Worm (Caenorhabditis elegans) whole organism, L2 larva: ENCODE measurements around the gene phf-30.
A peak's percentile ranks its signal among the peaks of the same experiment; 100 is the strongest.

Source experiments
- C34F6.9 ChIP-seq: fragments of 150-350 bp; optimal IDR thresholded peaks from 2 replicates; lab custom pipeline; 2014; ENCODE audit warnings: missing biosample characterization, missing genetic modification characterization
- F13H6.1 ChIP-seq: sonication (generic microtip); optimal IDR thresholded peaks from 2 replicates; lab custom pipeline; 2016; ENCODE audit warnings: missing genetic modification characterization, missing compliant biosample characterization
- R02D3.7 ChIP-seq: fragments of 150-350 bp; optimal IDR thresholded peaks from 2 replicates; lab custom pipeline; 2014; ENCODE audit warnings: missing biosample characterization, missing genetic modification characterization
- Y55F3AM.14 ChIP-seq: fragments of 200-800 bp; sonication (Bioruptor generic); optimal IDR thresholded peaks from 2 replicates; lab custom pipeline; 2018; ENCODE audit warnings: mild to moderate bottlenecking, missing genetic modification characterization, missing compliant biosample characterization
- alr-1 ChIP-seq: fragments of 150-350 bp; optimal IDR thresholded peaks from 2 replicates; lab custom pipeline; 2014; ENCODE audit warnings: missing biosample characterization, missing genetic modification characterization
- ama-1 ChIP-seq: fragments of 150-350 bp; optimal IDR thresholded peaks from 2 replicates; lab custom pipeline; 2018; ENCODE audit warnings: inconsistent platforms
- blmp-1 ChIP-seq: sonication (generic microtip); optimal IDR thresholded peaks from 2 replicates; lab custom pipeline; 2017; ENCODE audit warnings: missing genetic modification characterization, mild to moderate bottlenecking, missing compliant biosample characterization, antibody characterized with exemption, moderate library complexity; ENCODE audit not compliant: insufficient read depth
- ceh-16 ChIP-seq: fragments of 150-350 bp; optimal IDR thresholded peaks from 2 replicates; lab custom pipeline; 2014; ENCODE audit warnings: missing biosample characterization, missing genetic modification characterization
- ceh-82 ChIP-seq: fragments of 150-350 bp; optimal IDR thresholded peaks from 2 replicates; lab custom pipeline; 2014; ENCODE audit warnings: missing biosample characterization, missing genetic modification characterization
- crh-2 ChIP-seq: sonication (generic microtip); optimal IDR thresholded peaks from 2 replicates; lab custom pipeline; 2017; ENCODE audit warnings: missing biosample characterization, missing genetic modification characterization
- dmd-4 ChIP-seq: sonication (generic microtip); optimal IDR thresholded peaks from 2 replicates; lab custom pipeline; 2017; ENCODE audit warnings: missing biosample characterization, missing genetic modification characterization
- egl-27 ChIP-seq: sonication (generic microtip); optimal IDR thresholded peaks from 3 replicates; lab custom pipeline; 2017; ENCODE audit warnings: missing biosample characterization, missing genetic modification reagents, missing genetic modification characterization
- elt-1 ChIP-seq: fragments of 150-350 bp; optimal IDR thresholded peaks from 2 replicates; lab custom pipeline; 2014; ENCODE audit warnings: missing biosample characterization, missing genetic modification characterization
- fos-1 ChIP-seq: fragments of 150-350 bp; optimal IDR thresholded peaks from 2 replicates; lab custom pipeline; 2014; ENCODE audit warnings: missing biosample characterization, missing genetic modification characterization
- lin-11 ChIP-seq: fragments of 150-350 bp; sonication (generic microtip); optimal IDR thresholded peaks from 2 replicates; lab custom pipeline; 2014; ENCODE audit warnings: missing biosample characterization, missing genetic modification characterization, inconsistent platforms, mixed read lengths
- lin-13 ChIP-seq: fragments of 150-350 bp; optimal IDR thresholded peaks from 2 replicates; lab custom pipeline; 2014; ENCODE audit warnings: missing biosample characterization, missing genetic modification reagents, missing genetic modification characterization
- lsy-2 ChIP-seq, 2 experiments: fragments of 150-350 bp in 1 of 2; sonication (generic microtip) in 1 of 2; optimal IDR thresholded peaks; 2 replicates each; lab custom pipeline; 2014 to 2017; ENCODE audit warnings: missing biosample characterization in 2 of 2, missing genetic modification characterization in 2 of 2
- mab-5 ChIP-seq: fragments of 150-350 bp; optimal IDR thresholded peaks from 2 replicates; lab custom pipeline; 2014; ENCODE audit warnings: missing biosample characterization, missing genetic modification characterization
- mbf-1 ChIP-seq: sonication (generic microtip); optimal IDR thresholded peaks from 2 replicates; lab custom pipeline; 2017; ENCODE audit warnings: missing biosample characterization, missing genetic modification characterization
- mdl-1 ChIP-seq, 2 experiments: fragments of 150-350 bp in 1 of 2; sonication (generic microtip) in 1 of 2; optimal IDR thresholded peaks; 2 replicates each; lab custom pipeline; 2017; ENCODE audit warnings: missing biosample characterization in 2 of 2, missing genetic modification characterization in 2 of 2
- nhr-10 ChIP-seq: sonication (generic microtip); optimal IDR thresholded peaks from 2 replicates; lab custom pipeline; 2017; ENCODE audit warnings: missing biosample characterization, missing genetic modification characterization
- nhr-11 ChIP-seq: fragments of 150-350 bp; optimal IDR thresholded peaks from 2 replicates; lab custom pipeline; 2014; ENCODE audit warnings: missing biosample characterization, missing genetic modification characterization
- nhr-129 ChIP-seq: fragments of 150-350 bp; optimal IDR thresholded peaks from 2 replicates; lab custom pipeline; 2014; ENCODE audit warnings: missing biosample characterization, missing genetic modification characterization
- nhr-21 ChIP-seq: fragments of 150-350 bp; optimal IDR thresholded peaks from 2 replicates; lab custom pipeline; 2014; ENCODE audit warnings: missing biosample characterization, missing genetic modification characterization
- nhr-23 ChIP-seq: fragments of 150-350 bp; optimal IDR thresholded peaks from 2 replicates; lab custom pipeline; 2014; ENCODE audit warnings: missing biosample characterization, missing genetic modification reagents, missing genetic modification characterization
- nhr-237 ChIP-seq: fragments of 150-350 bp; optimal IDR thresholded peaks from 2 replicates; lab custom pipeline; 2014; ENCODE audit warnings: missing biosample characterization, missing genetic modification characterization
- nhr-25 ChIP-seq: fragments of 150-350 bp; sonication (generic microtip); optimal IDR thresholded peaks from 3 replicates; lab custom pipeline; 2014; ENCODE audit warnings: missing biosample characterization, missing genetic modification characterization
- nhr-6 ChIP-seq: fragments of 150-350 bp; optimal IDR thresholded peaks from 2 replicates; lab custom pipeline; 2014; ENCODE audit warnings: missing biosample characterization, missing genetic modification characterization
- nhr-77 ChIP-seq: fragments of 150-350 bp; optimal IDR thresholded peaks from 2 replicates; lab custom pipeline; 2014; ENCODE audit warnings: missing biosample characterization, missing genetic modification characterization
- peb-1 ChIP-seq: fragments of 150-350 bp; optimal IDR thresholded peaks from 2 replicates; lab custom pipeline; 2014; ENCODE audit warnings: missing biosample characterization, missing genetic modification characterization
- sem-4 ChIP-seq: fragments of 150-350 bp; optimal IDR thresholded peaks from 2 replicates; lab custom pipeline; 2014; ENCODE audit warnings: missing biosample characterization, missing genetic modification reagents, missing genetic modification characterization
- skn-1 ChIP-seq: sonication (generic microtip); optimal IDR thresholded peaks from 2 replicates; lab custom pipeline; 2017; ENCODE audit warnings: missing biosample characterization, missing genetic modification characterization
- sma-3 ChIP-seq: sonication (generic microtip); optimal IDR thresholded peaks from 2 replicates; lab custom pipeline; 2016; ENCODE audit warnings: missing genetic modification reagents, missing genetic modification characterization, missing compliant biosample characterization
- sma-9 ChIP-seq, 2 experiments: fragments of 150-350 bp in 1 of 2; sonication (generic microtip) in 1 of 2; optimal IDR thresholded peaks; 2 replicates each; lab custom pipeline; 2014 to 2016; ENCODE audit warnings: missing genetic modification characterization in 2 of 2, mild to moderate bottlenecking in 1 of 2, missing biosample characterization in 1 of 2, missing compliant biosample characterization in 1 of 2, missing genetic modification reagents in 1 of 2, moderate library complexity in 1 of 2
- unc-55 ChIP-seq: fragments of 150-350 bp; sonication (generic microtip); optimal IDR thresholded peaks from 3 replicates; lab custom pipeline; 2014; ENCODE audit warnings: missing biosample characterization, missing genetic modification reagents, missing genetic modification characterization
- unc-62 ChIP-seq: fragments of 150-350 bp; optimal IDR thresholded peaks from 2 replicates; lab custom pipeline; 2014; ENCODE audit warnings: missing biosample characterization, missing genetic modification reagents, missing genetic modification characterization
- zag-1 ChIP-seq: fragments of 150-350 bp; optimal IDR thresholded peaks from 2 replicates; lab custom pipeline; 2014; ENCODE audit warnings: missing biosample characterization, missing genetic modification characterization
- ztf-11 ChIP-seq: sonication (generic microtip); optimal IDR thresholded peaks from 2 replicates; lab custom pipeline; 2017; ENCODE audit warnings: missing biosample characterization, missing genetic modification characterization

Gene phf-30

ce11 chrV:8500348-8500747, 31.5 kb downstream of the phf-30 start (continued):
- TF ChIP-seq egl-27 (tag; lab: Kevin White, UChicago) (peak; percentile 90), skn-1 (tag; lab: Kevin White, UChicago) (peak; percentile 33), nhr-77 (tag; lab: Kevin White, UChicago) (peak; percentile 31), mdl-1 (tag; optimal IDR thresholded peaks at IDR 0.05; lab: Kevin White, UChicago) (peak; percentile 33 to 44), crh-2 (tag; lab: Kevin White, UChicago) (peak; percentile 89), ceh-82 (tag; lab: Kevin White, UChicago) (peak; percentile 85), lin-13 (GFP tag; lab: Kevin White, UChicago) (peak; percentile 87), mbf-1 (tag; lab: Kevin White, UChicago) (peak; percentile 14), lin-11 (peak; percentile 84), ceh-16 (tag; lab: Kevin White, UChicago) (peak; percentile 65)

ce11 chrV:8507324-8507723, 38.5 kb downstream of the phf-30 start, which contains the start of gene ZK994.6:
TSS of gene ZK994.6 (minus strand) at chrV:8507424.
- no peak for TF ChIP-seq lin-13 (GFP tag; lab: Kevin White, UChicago)
- TF ChIP-seq elt-1 (tag; lab: Kevin White, UChicago), result no peak
- TF ChIP-seq F13H6.1, result no peak

- no peak for TF ChIP-seq nhr-237 (tag; lab: Kevin White, UChicago)
- no peak for TF ChIP-seq dmd-4 (tag; lab: Kevin White, UChicago)
- TF ChIP-seq ceh-82 (tag; lab: Kevin White, UChicago), result no peak
- TF ChIP-seq F13H6.1, result no peak
- TF ChIP-seq elt-1 (tag; lab: Kevin White, UChicago), result no peak
- TF ChIP-seq mab-5, result no peak
- TF ChIP-seq ztf-11 (tag; lab: Kevin White, UChicago), result no peak
- TF ChIP-seq, all 48 proteins: peak for 0
Observed at ce11 chrV:8513361-8513760, 44.5 kb downstream of the phf-30 start, which contains the start of gene F45F2.9. TSS of gene F45F2.9 (minus strand) at chrV:8513461.

- TF ChIP-seq sma-9 (GFP tag; optimal IDR thresholded peaks at IDR 0.05; lab: Kevin White, UChicago) (no peak), sma-9 (tag; optimal IDR thresholded peaks at IDR 0.05; lab: Kevin White, UChicago) (no peak), nhr-25 (no peak), R02D3.7 (tag; lab: Kevin White, UChicago) (no peak), sma-3 (GFP tag; lab: Kevin White, UChicago) (no peak), fos-1 (tag; lab: Kevin White, UChicago) (no peak), ceh-82 (tag; lab: Kevin White, UChicago) (no peak), nhr-237 (tag; lab: Kevin White, UChicago) (no peak), unc-55 (GFP tag; lab: Kevin White, UChicago) (no peak), lin-11 (no peak), mab-5 (no peak)
- TF ChIP-seq, all 48 proteins: peak for 0
Observed at ce11 chrV:8516426-8516825, 47.6 kb downstream of the phf-30 start.

- TF ChIP-seq crh-2 (tag; lab: Kevin White, UChicago) (no peak), blmp-1 (no peak), sem-4 (tag; lab: Kevin White, UChicago) (no peak), nhr-11 (tag; lab: Kevin White, UChicago) (no peak), ztf-11 (tag; lab: Kevin White, UChicago) (no peak), sma-3 (GFP tag; lab: Kevin White, UChicago) (no peak), C34F6.9 (tag; lab: Kevin White, UChicago) (no peak), Y55F3AM.14 (GFP tag; lab: Kevin White, UChicago) (no peak), alr-1 (tag; lab: Kevin White, UChicago) (no peak), nhr-10 (tag; lab: Kevin White, UChicago) (no peak), zag-1 (no peak)
Observed at ce11 chrV:8517711-8518110, 48.9 kb downstream of the phf-30 start.

ce11 chrV:8518283-8518682, 49.4 kb downstream of the phf-30 start:
- TF ChIP-seq mdl-1 (tag; optimal IDR thresholded peaks at IDR 0.05; lab: Kevin White, UChicago) (peak in 1 of 2 experiments; percentile 38), zag-1 (no peak), nhr-21 (tag; lab: Kevin White, UChicago) (no peak), nhr-129 (tag; lab: Kevin White, UChicago) (peak; percentile 70), nhr-77 (tag; lab: Kevin White, UChicago) (no peak), elt-1 (tag; lab: Kevin White, UChicago) (no peak), C34F6.9 (tag; lab: Kevin White, UChicago) (peak; percentile 53), egl-27 (tag; lab: Kevin White, UChicago) (no peak), nhr-6 (no peak), nhr-237 (tag; lab: Kevin White, UChicago) (no peak), ama-1 (lab: Kevin White, UChicago) (no peak), unc-62 (GFP tag; lab: Kevin White, UChicago) (no peak), R02D3.7 (tag; lab: Kevin White, UChicago) (no peak), alr-1 (tag; lab: Kevin White, UChicago) (no peak), unc-55 (GFP tag; lab: Kevin White, UChicago) (peak; percentile 63), mbf-1 (tag; lab: Kevin White, UChicago) (no peak), sem-4 (tag; lab: Kevin White, UChicago) (no peak), lsy-2 (tag; optimal IDR thresholded peaks at IDR 0.05; lab: Kevin White, UChicago) (no peak), nhr-11 (tag; lab: Kevin White, UChicago) (no peak), ztf-11 (tag; lab: Kevin White, UChicago) (no peak), peb-1 (tag; lab: Kevin White, UChicago) (no peak), nhr-23 (tag; lab: Kevin White, UChicago) (no peak), ceh-82 (tag; lab: Kevin White, UChicago) (no peak), sma-9 (GFP tag; optimal IDR thresholded peaks at IDR 0.05; lab: Kevin White, UChicago) (peak; percentile 29), sma-9 (tag; optimal IDR thresholded peaks at IDR 0.05; lab: Kevin White, UChicago) (no peak), crh-2 (tag; lab: Kevin White, UChicago) (peak; percentile 20), fos-1 (tag; lab: Kevin White, UChicago) (peak; percentile 19), lin-11 (no peak)
